Fruit fly (Drosophila melanogaster) whole organism, embryonic: ENCODE measurements around the gene Acf.
A peak's percentile ranks its signal among the peaks of the same experiment; 100 is the strongest.

Source experiments
- CG10147 ChIP-seq: fragments of 200-800 bp; sonication (Bioruptor generic); optimal IDR thresholded peaks from 2 replicates; lab custom pipeline; 2019; ENCODE audit warnings: missing biosample characterization, mild to moderate bottlenecking, missing genetic modification characterization, moderate library complexity
- CG13424 ChIP-seq: fragments of 200-800 bp; sonication (Bioruptor generic); optimal IDR thresholded peaks from 2 replicates; lab custom pipeline; 2019; ENCODE audit warnings: missing biosample characterization, mild to moderate bottlenecking, missing genetic modification characterization, moderate library complexity
- CG13894 ChIP-seq: fragments of 200-800 bp; sonication (Bioruptor generic); optimal IDR thresholded peaks from 3 replicates; lab custom pipeline; 2018; ENCODE audit warnings: missing biosample characterization, mild to moderate bottlenecking, missing genetic modification characterization, moderate library complexity
- CG14050 ChIP-seq: fragments of 200-800 bp; sonication (Bioruptor generic); IDR thresholded peaks from 3 replicates; pipeline ENCODE4 v1.3.6; 2022; ENCODE audit warnings: missing biosample characterization, missing genetic modification characterization
- CG14710 ChIP-seq: fragments of 200-800 bp; sonication (Bioruptor generic); optimal IDR thresholded peaks from 3 replicates; lab custom pipeline; 2019; ENCODE audit warnings: missing biosample characterization, mild to moderate bottlenecking, missing genetic modification characterization, moderate library complexity
- CG15073 ChIP-seq: fragments of 200-800 bp; sonication (Bioruptor generic); optimal IDR thresholded peaks from 2 replicates; lab custom pipeline; 2016; ENCODE audit warnings: missing biosample characterization, missing genetic modification characterization
- CG15601 ChIP-seq: fragments of 200-800 bp; sonication (Bioruptor generic); optimal IDR thresholded peaks from 3 replicates; lab custom pipeline; 2019; ENCODE audit warnings: missing biosample characterization, mild to moderate bottlenecking, missing genetic modification characterization, moderate library complexity
- CG17912 ChIP-seq: fragments of 200-800 bp; sonication (Bioruptor generic); optimal IDR thresholded peaks from 2 replicates; lab custom pipeline; 2018; ENCODE audit warnings: missing biosample characterization, mild to moderate bottlenecking, missing genetic modification characterization
- CG30020 ChIP-seq: fragments of 200-800 bp; optimal IDR thresholded peaks from 2 replicates; lab custom pipeline; 2019; ENCODE audit warnings: missing biosample characterization, mild to moderate bottlenecking, missing genetic modification characterization, moderate library complexity
- CG30431 ChIP-seq: fragments of 200-800 bp; sonication (Bioruptor generic); optimal IDR thresholded peaks from 2 replicates; lab custom pipeline; 2017; ENCODE audit warnings: missing biosample characterization, missing genetic modification characterization
- CG32772 ChIP-seq: fragments of 200-800 bp; sonication (Bioruptor generic); IDR thresholded peaks from 2 replicates; pipeline ENCODE4 v1.3.6; 2022; ENCODE audit warnings: missing biosample characterization, missing genetic modification characterization
- CG33213 ChIP-seq: fragments of 200-800 bp; sonication (Bioruptor generic); optimal IDR thresholded peaks from 3 replicates; lab custom pipeline; 2016; ENCODE audit warnings: missing biosample characterization, missing genetic modification characterization
- CG4424 ChIP-seq: fragments of 200-800 bp; sonication (Bioruptor generic); optimal IDR thresholded peaks from 3 replicates; lab custom pipeline; 2016; ENCODE audit warnings: missing biosample characterization, missing genetic modification characterization
- CG5245 ChIP-seq: fragments of 200-800 bp; sonication (Bioruptor generic); optimal IDR thresholded peaks from 3 replicates; lab custom pipeline; 2016; ENCODE audit warnings: missing biosample characterization, missing genetic modification characterization
- CG6854 ChIP-seq: fragments of 200-800 bp; sonication (Bioruptor generic); optimal IDR thresholded peaks from 3 replicates; lab custom pipeline; 2017; ENCODE audit warnings: missing biosample characterization, mild to moderate bottlenecking, missing genetic modification characterization
- CG7556 ChIP-seq: fragments of 200-800 bp; sonication (Bioruptor generic); optimal IDR thresholded peaks from 2 replicates; lab custom pipeline; 2017; ENCODE audit warnings: missing biosample characterization, mild to moderate bottlenecking, missing genetic modification characterization
- CG9215 ChIP-seq: fragments of 200-800 bp; sonication (Bioruptor generic); IDR thresholded peaks from 2 replicates; pipeline ENCODE4 v1.3.6; 2022; ENCODE audit warnings: missing biosample characterization, missing genetic modification characterization
- CG9727 ChIP-seq: fragments of 200-800 bp; sonication (Bioruptor generic); optimal IDR thresholded peaks from 3 replicates; lab custom pipeline; 2017; ENCODE audit warnings: missing biosample characterization, mild to moderate bottlenecking, missing genetic modification characterization
- CG9932 ChIP-seq: fragments of 200-800 bp; sonication (Bioruptor generic); IDR thresholded peaks from 2 replicates; pipeline ENCODE4 v1.3.6; 2022; ENCODE audit warnings: missing biosample characterization, missing genetic modification characterization
- CTCF ChIP-seq: fragments of 200-800 bp; sonication (Bioruptor generic); optimal IDR thresholded peaks from 2 replicates; lab custom pipeline; 2017; ENCODE audit warnings: missing biosample characterization, mild to moderate bottlenecking, missing genetic modification characterization, moderate library complexity
- CkIIα-i1 ChIP-seq: fragments of 200-800 bp; sonication (Bioruptor generic); IDR thresholded peaks from 2 replicates; pipeline ENCODE4 v1.3.6; 2022; ENCODE audit warnings: missing biosample characterization, missing genetic modification characterization
- Dek ChIP-seq: fragments of 200-800 bp; sonication (Bioruptor generic); optimal IDR thresholded peaks from 3 replicates; lab custom pipeline; 2019; ENCODE audit warnings: missing biosample characterization, mild to moderate bottlenecking, missing genetic modification characterization, moderate library complexity
- Dip2 ChIP-seq: fragments of 200-800 bp; sonication (Bioruptor generic); IDR thresholded peaks from 2 replicates; pipeline ENCODE4 v1.3.6; 2022; ENCODE audit warnings: missing biosample characterization, missing genetic modification characterization
- Hr39 ChIP-seq: fragments of >200 bp; optimal IDR thresholded peaks from 2 replicates; lab custom pipeline; 2017
- Hsf ChIP-seq: fragments of 200-800 bp; sonication (Bioruptor generic); optimal IDR thresholded peaks from 3 replicates; lab custom pipeline; 2016; ENCODE audit warnings: missing biosample characterization, missing genetic modification characterization
- Pdp1 ChIP-seq, 2 experiments: fragments of 200-800 bp; sonication (Bioruptor generic); optimal IDR thresholded peaks; 3 replicates each; lab custom pipeline; 2016; ENCODE audit warnings: missing biosample characterization in 2 of 2, missing genetic modification characterization in 2 of 2, mild to moderate bottlenecking in 1 of 2, moderate library complexity in 1 of 2
- Ravus ChIP-seq: fragments of 200-800 bp; sonication (Bioruptor generic); IDR thresholded peaks from 2 replicates; pipeline ENCODE4 v1.3.6; 2022; ENCODE audit warnings: missing biosample characterization, missing genetic modification characterization
- Rx ChIP-seq: fragments of 200-800 bp; sonication (Bioruptor generic); IDR thresholded peaks from 2 replicates; pipeline ENCODE4 v1.3.6; 2022; ENCODE audit warnings: missing biosample characterization, missing genetic modification characterization
- Sox100B ChIP-seq: fragments of 200-800 bp; sonication (Bioruptor generic); optimal IDR thresholded peaks from 3 replicates; lab custom pipeline; 2018; ENCODE audit warnings: missing biosample characterization, mild to moderate bottlenecking, missing genetic modification characterization
- Spps ChIP-seq: fragments of 200-800 bp; sonication (Bioruptor generic); optimal IDR thresholded peaks from 2 replicates; lab custom pipeline; 2018; ENCODE audit warnings: missing biosample characterization, mild to moderate bottlenecking, missing genetic modification characterization
- Vsx1 ChIP-seq: fragments of 200-800 bp; sonication (Bioruptor generic); optimal IDR thresholded peaks from 2 replicates; lab custom pipeline; 2017; ENCODE audit warnings: missing biosample characterization, mild to moderate bottlenecking, missing genetic modification characterization, missing genetic modification reagents
- al ChIP-seq: fragments of 200-800 bp; sonication (Bioruptor generic); IDR thresholded peaks from 2 replicates; pipeline ENCODE4 v1.3.6; 2022; ENCODE audit warnings: missing biosample characterization, missing genetic modification characterization
- bowl ChIP-seq: fragments of 200-800 bp; sonication (Bioruptor generic); IDR thresholded peaks from 2 replicates; pipeline ENCODE4 v1.3.6; 2022; ENCODE audit warnings: missing biosample characterization, missing genetic modification characterization
- da ChIP-seq: fragments of 200-800 bp; sonication (Bioruptor generic); optimal IDR thresholded peaks from 2 replicates; lab custom pipeline; 2016; ENCODE audit warnings: missing biosample characterization, missing genetic modification characterization
- dpn ChIP-seq, 2 experiments: fragments of 200-800 bp; sonication (Bioruptor generic); optimal IDR thresholded peaks; 3 replicates each; lab custom pipeline; 2016; ENCODE audit warnings: missing biosample characterization in 2 of 2, missing genetic modification characterization in 2 of 2
- ems ChIP-seq: fragments of 200-800 bp; sonication (Bioruptor generic); optimal IDR thresholded peaks from 3 replicates; lab custom pipeline; 2016; ENCODE audit warnings: missing biosample characterization, missing genetic modification characterization
- exex ChIP-seq: fragments of 200-800 bp; sonication (Bioruptor generic); optimal IDR thresholded peaks from 4 replicates; lab custom pipeline; 2018; ENCODE audit warnings: missing biosample characterization, mild to moderate bottlenecking, missing genetic modification characterization, moderate library complexity
- fd3F ChIP-seq: fragments of 200-800 bp; sonication (Bioruptor generic); optimal IDR thresholded peaks from 2 replicates; lab custom pipeline; 2018; ENCODE audit warnings: missing biosample characterization, mild to moderate bottlenecking, missing genetic modification characterization, moderate library complexity
- ken ChIP-seq: fragments of 200-800 bp; sonication (Bioruptor generic); IDR thresholded peaks from 3 replicates; pipeline ENCODE4 v1.3.6; 2022; ENCODE audit warnings: missing biosample characterization, missing genetic modification characterization
- pan ChIP-seq, 4 experiments: fragments of >200 bp in 3 of 4; fragments of 200-800 bp in 1 of 4; sonication (Bioruptor generic) in 1 of 4; optimal IDR thresholded peaks in 3 of 4; IDR thresholded peaks in 1 of 4; 2 replicates each; pipeline versions ENCODE4 v1.3.6 to Lab custom; 2017 to 2022; ENCODE audit warnings: missing biosample characterization in 2 of 4, missing genetic modification characterization in 2 of 4, mixed read lengths in 1 of 4
- phol ChIP-seq: fragments of 200-800 bp; sonication (Bioruptor generic); optimal IDR thresholded peaks from 3 replicates; lab custom pipeline; 2018; ENCODE audit warnings: missing biosample characterization, mild to moderate bottlenecking, missing genetic modification characterization, moderate library complexity
- ranshi ChIP-seq: fragments of 200-800 bp; sonication (Bioruptor generic); IDR thresholded peaks from 2 replicates; pipeline ENCODE4 v1.3.6; 2022; ENCODE audit warnings: missing biosample characterization, missing genetic modification characterization
- seq ChIP-seq: fragments of 200-800 bp; sonication (Bioruptor generic); IDR thresholded peaks from 2 replicates; pipeline ENCODE4 v1.3.6; 2022; ENCODE audit warnings: missing biosample characterization, missing genetic modification characterization
- stwl ChIP-seq: fragments of 200-800 bp; sonication (Bioruptor generic); optimal IDR thresholded peaks from 3 replicates; lab custom pipeline; 2018; ENCODE audit warnings: missing biosample characterization, mild to moderate bottlenecking, missing genetic modification characterization, moderate library complexity
- tin ChIP-seq: fragments of 200-800 bp; sonication (Bioruptor generic); optimal IDR thresholded peaks from 3 replicates; lab custom pipeline; 2016; ENCODE audit warnings: missing biosample characterization, missing genetic modification characterization
- tio ChIP-seq: fragments of 200-800 bp; sonication (Bioruptor generic); optimal IDR thresholded peaks from 2 replicates; lab custom pipeline; 2017; ENCODE audit warnings: missing biosample characterization, missing genetic modification characterization, inconsistent platforms
- unc-4 ChIP-seq: fragments of 200-800 bp; sonication (Bioruptor generic); IDR thresholded peaks from 2 replicates; pipeline ENCODE4 v1.3.6; 2022; ENCODE audit warnings: missing biosample characterization, missing genetic modification characterization; ENCODE audit not compliant: partially characterized antibody
- wek ChIP-seq: fragments of 200-800 bp; sonication (Bioruptor generic); optimal IDR thresholded peaks from 3 replicates; lab custom pipeline; 2018; ENCODE audit warnings: missing biosample characterization, mild to moderate bottlenecking, missing genetic modification characterization, moderate library complexity
- zen ChIP-seq: fragments of 200-800 bp; sonication (Bioruptor generic); optimal IDR thresholded peaks from 3 replicates; lab custom pipeline; 2018; ENCODE audit warnings: missing biosample characterization, mild to moderate bottlenecking, missing genetic modification characterization, moderate library complexity
- zen2 ChIP-seq: fragments of 200-800 bp; sonication (Bioruptor generic); IDR thresholded peaks from 3 replicates; pipeline ENCODE4 v1.3.6; 2022; ENCODE audit warnings: missing biosample characterization, missing genetic modification characterization; ENCODE audit not compliant: partially characterized antibody
- zfh2 ChIP-seq: fragments of 200-800 bp; sonication (Bioruptor generic); optimal IDR thresholded peaks from 2 replicates; lab custom pipeline; 2016; ENCODE audit warnings: missing biosample characterization, missing genetic modification characterization

Gene Acf

dm6 chr3R:31747429-31748048, 46.2 kb upstream of the Acf start, which contains the start of the genes nero and CG1910 (continued):
- TF ChIP-seq Sox100B (no peak), da (GFP tag; lab: Kevin White, UChicago) (no peak), dpn (GFP tag; optimal IDR thresholded peaks at IDR 0.05; lab: Kevin White, UChicago) (peak in 1 of 2 experiments; percentile 39), CG13894 (peak; percentile 8), zfh2 (GFP tag; lab: Kevin White, UChicago) (no peak), fd3F (no peak), CG13424 (tag; lab: Kevin White, UChicago) (no peak), Spps (tag; lab: Kevin White, UChicago) (no peak), CG17912 (GFP tag; lab: Kevin White, UChicago) (no peak), seq (no peak), CG30020 (tag; lab: Kevin White, UChicago) (no peak), zen2 (GFP tag; lab: Robert Waterston, UW) (no peak), ems (GFP tag; lab: Kevin White, UChicago) (no peak), CkIIα-i1 (GFP tag; lab: Robert Waterston, UW) (no peak), CG5245 (peak; percentile 10), CG30431 (GFP tag; lab: Kevin White, UChicago) (no peak), tin (GFP tag; lab: Kevin White, UChicago) (no peak), CG14050 (GFP tag; lab: Robert Waterston, UW) (no peak), Dek (tag; lab: Kevin White, UChicago) (no peak), tio (GFP tag; lab: Kevin White, UChicago) (no peak), Hr39 (lab: Kevin White, UChicago) (no peak), CG9727 (GFP tag; lab: Kevin White, UChicago) (no peak), CG7556 (no peak), CG6854 (no peak), bowl (no peak), Ravus (no peak), exex (tag; lab: Kevin White, UChicago) (no peak), phol (tag; lab: Kevin White, UChicago) (peak; percentile 39), Dip2 (no peak), CG9215 (no peak), CG14710 (tag; lab: Kevin White, UChicago) (peak; percentile 43), unc-4 (GFP tag; lab: Robert Waterston, UW) (no peak), CG10147 (no peak), al (GFP tag; lab: Robert Waterston, UW) (no peak), Pdp1 (GFP tag; optimal IDR thresholded peaks at IDR 0.05; lab: Kevin White, UChicago) (peak in 1 of 2 experiments; percentile 73), CG32772 (no peak), CG9932 (no peak), CG33213 (GFP tag; lab: Kevin White, UChicago) (peak; percentile 42), ranshi (GFP tag; lab: Robert Waterston, UW) (no peak), ken (GFP tag; lab: Robert Waterston, UW) (no peak), CG4424 (GFP tag; lab: Kevin White, UChicago) (no peak), Vsx1 (GFP tag; lab: Kevin White, UChicago) (no peak), stwl (tag; lab: Kevin White, UChicago) (peak; percentile 75), wek (GFP tag; lab: Kevin White, UChicago) (no peak), CG15601 (tag; lab: Kevin White, UChicago) (peak; percentile 37), Hsf (GFP tag; lab: Kevin White, UChicago) (peak; percentile 30), Rx (GFP tag; lab: Robert Waterston, UW) (no peak), CG15073 (GFP tag; lab: Kevin White, UChicago) (no peak), pan (optimal IDR thresholded peaks at IDR 0.05; lab: Kevin White, UChicago) (no peak), pan (GFP tag; optimal IDR thresholded peaks at IDR 0.05 in 1 of 2, IDR thresholded peaks at IDR 0.05 in 1 of 2) (no peak), zen (tag; lab: Kevin White, UChicago) (peak; percentile 37), CTCF (GFP tag; lab: Kevin White, UChicago) (peak; percentile 39)
